Fruit fly (Drosophila melanogaster): ENCODE data around the gene amx.

dm6 chrX:9282783-9283289 lies 35.7 kb upstream of the amx start, which contains the start of gene c11.1:
- TF ChIP-seq CG6272 (GFP tag; IDR thresholded peaks at IDR 0.05) (no peak), CG17612 (GFP tag; IDR thresholded peaks at IDR 0.05) (no peak)

Measured in whole organism, embryonic.